Worm (Caenorhabditis elegans): ENCODE data around the gene C15C8.6.
A peak's percentile ranks its signal among the peaks of the same experiment; 100 is the strongest.

C15C8.6 gene

DNA sequence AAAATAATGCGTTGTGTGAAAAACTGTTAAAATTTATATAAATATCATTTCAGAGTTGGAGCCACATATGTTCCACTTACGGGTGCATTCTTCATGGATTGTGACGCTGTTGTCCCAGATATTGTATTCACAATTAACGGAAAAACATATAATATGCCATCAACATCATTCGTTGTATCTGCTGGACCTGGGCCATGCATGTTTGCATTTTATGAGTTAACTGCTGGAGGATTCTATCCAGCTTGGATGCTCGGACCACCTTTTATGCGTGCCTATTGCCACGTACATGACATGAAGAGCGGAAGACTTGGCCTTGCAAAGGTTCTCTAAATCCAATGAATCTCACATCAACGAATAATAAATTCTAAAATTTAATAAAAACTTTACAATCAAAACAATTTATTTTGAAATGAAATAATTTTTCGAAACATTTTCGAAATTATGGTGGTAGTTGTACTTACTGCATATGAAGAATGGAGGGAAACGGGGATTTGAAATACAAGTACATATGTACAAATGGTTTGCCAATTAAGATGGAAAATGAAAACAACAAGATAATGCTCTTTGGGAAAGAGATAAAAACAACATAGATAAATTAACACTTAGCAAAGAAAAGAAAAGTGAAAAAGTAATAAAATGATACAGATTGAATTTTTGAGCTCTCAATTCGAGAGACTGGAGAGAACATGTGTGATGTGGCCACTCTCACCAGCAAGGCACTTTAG is 7.4 kb downstream of the C15C8.6 start (continued):
- TF ChIP-seq unc-39 (tag; optimal IDR thresholded peaks at IDR 0.05) (no peak), dve-1 (tag; optimal IDR thresholded peaks at IDR 0.05; ENCODE audit: insufficient read depth) (peak; percentile 53), F49E8.2 (tag; optimal IDR thresholded peaks at IDR 0.05; ENCODE audit: borderline replicate concordance) (no peak), F26F4.8 (GFP tag; conservative IDR thresholded peaks at IDR 0.05) (no peak), lin-29 (GFP tag; IDR thresholded peaks at IDR 0.05) (no peak), egl-43 (GFP tag; IDR thresholded peaks at IDR 0.05) (no peak), mes-2 (tag; optimal IDR thresholded peaks at IDR 0.05; ENCODE audit: poor library complexity, severe bottlenecking) (peak; percentile 69), skn-1 (tag; optimal IDR thresholded peaks at IDR 0.05) (no peak), nhr-6 (tag; optimal IDR thresholded peaks at IDR 0.05) (no peak), zfp-3 (GFP tag; conservative IDR thresholded peaks at IDR 0.05) (no peak), pha-4 (GFP tag; IDR thresholded peaks at IDR 0.05) (no peak), pha-4 (tag; optimal IDR thresholded peaks at IDR 0.05) (no peak), lin-15B (tag; optimal IDR thresholded peaks at IDR 0.05) (no peak), vab-7 (GFP tag; IDR thresholded peaks at IDR 0.05) (no peak), mep-1 (tag; optimal IDR thresholded peaks at IDR 0.05) (peak; percentile 66), T20F7.1 (GFP tag; optimal IDR thresholded peaks at IDR 0.05) (no peak), ctbp-1 (GFP tag; IDR thresholded peaks at IDR 0.05) (no peak), ceh-44 (GFP tag; IDR thresholded peaks at IDR 0.05) (no peak), ZK546.5 (tag; optimal IDR thresholded peaks at IDR 0.05) (no peak), unc-130 (GFP tag; optimal IDR thresholded peaks at IDR 0.05) (no peak), nhr-77 (tag; optimal IDR thresholded peaks at IDR 0.05) (no peak), nhr-102 (tag; optimal IDR thresholded peaks at IDR 0.05) (peak; percentile 49), zfp-2 (tag; optimal IDR thresholded peaks at IDR 0.05) (no peak), ceh-28 (tag; optimal IDR thresholded peaks at IDR 0.05) (no peak), nhr-10 (tag; optimal IDR thresholded peaks at IDR 0.05) (peak; percentile 29), hlh-11 (tag; optimal IDR thresholded peaks at IDR 0.05) (no peak), mxl-2 (GFP tag; conservative IDR thresholded peaks at IDR 0.05) (no peak), dpl-1 (GFP tag; optimal IDR thresholded peaks at IDR 0.05) (no peak), mxl-3 (GFP tag; optimal IDR thresholded peaks at IDR 0.05) (no peak), nhr-28 (tag; optimal IDR thresholded peaks at IDR 0.05) (no peak), Y75B8A.6 (GFP tag; IDR thresholded peaks at IDR 0.05) (no peak), daf-16 (GFP tag; optimal IDR thresholded peaks at IDR 0.05) (no peak), daf-16 (tag; optimal IDR thresholded peaks at IDR 0.05) (no peak), lin-39 (tag; optimal IDR thresholded peaks at IDR 0.05) (no peak), lir-3 (tag; optimal IDR thresholded peaks at IDR 0.05) (no peak), tra-1 (GFP tag; IDR thresholded peaks at IDR 0.05) (no peak), spr-1 (tag; optimal IDR thresholded peaks at IDR 0.05) (peak; percentile 2), mdl-1 (tag; optimal IDR thresholded peaks at IDR 0.05) (no peak), daf-19 (GFP tag; conservative IDR thresholded peaks at IDR 0.05) (no peak), sdz-12 (GFP tag; optimal IDR thresholded peaks at IDR 0.05) (no peak), duxl-1 (tag; optimal IDR thresholded peaks at IDR 0.05; ENCODE audit: poor library complexity) (peak; percentile 62), mdt-29 (GFP tag; IDR thresholded peaks at IDR 0.05) (no peak), gei-8 (GFP tag; optimal IDR thresholded peaks at IDR 0.05) (no peak), nhr-237 (tag; optimal IDR thresholded peaks at IDR 0.05) (no peak), egl-27 (tag; optimal IDR thresholded peaks at IDR 0.05) (no peak), ceh-32 (tag; optimal IDR thresholded peaks at IDR 0.05; ENCODE audit: poor library complexity) (no peak), hif-1 (tag; optimal IDR thresholded peaks at IDR 0.05) (no peak), fos-1 (tag; optimal IDR thresholded peaks at IDR 0.05) (no peak), lim-7 (GFP tag; IDR thresholded peaks at IDR 0.05) (no peak), lin-38 (GFP tag; IDR thresholded peaks at IDR 0.05) (no peak), F37D6.2 (tag; optimal IDR thresholded peaks at IDR 0.05) (no peak)
